Fruit fly (Drosophila melanogaster) whole organism, embryonic: ENCODE results near the gene Pex3.

ENCODE experiments used
- Awh ChIP-seq: fragments of 200-800 bp; sonication (Bioruptor generic); IDR thresholded peaks from 2 replicates; pipeline ENCODE4, ENCODE4 v1.3.6; 2022; ENCODE audit warnings: missing biosample characterization, missing genetic modification characterization
- CG10147 ChIP-seq: fragments of 200-800 bp; sonication (Bioruptor generic); optimal IDR thresholded peaks from 2 replicates; lab custom pipeline; 2019; ENCODE audit warnings: missing biosample characterization, mild to moderate bottlenecking, missing genetic modification characterization, moderate library complexity
- CG10654 ChIP-seq: fragments of 200-800 bp; sonication (Bioruptor generic); optimal IDR thresholded peaks from 2 replicates; lab custom pipeline; 2016; ENCODE audit warnings: missing biosample characterization, missing genetic modification characterization
- CG12071 ChIP-seq: fragments of 200-800 bp; sonication (Bioruptor generic); optimal IDR thresholded peaks from 3 replicates; lab custom pipeline; 2018; ENCODE audit warnings: missing biosample characterization, mild to moderate bottlenecking, missing genetic modification characterization
- CG15011 ChIP-seq: fragments of 200-800 bp; sonication (Bioruptor generic); optimal IDR thresholded peaks from 3 replicates; lab custom pipeline; 2018; ENCODE audit warnings: missing biosample characterization, mild to moderate bottlenecking, missing genetic modification characterization
- CG16779 ChIP-seq: fragments of 200-800 bp; sonication (Bioruptor generic); IDR thresholded peaks from 2 replicates; pipeline ENCODE4 v1.3.6; 2022; ENCODE audit warnings: missing biosample characterization, missing genetic modification characterization
- CG3163 ChIP-seq: fragments of 200-800 bp; sonication (Bioruptor generic); optimal IDR thresholded peaks from 3 replicates; lab custom pipeline; 2016; ENCODE audit warnings: missing biosample characterization, missing genetic modification characterization
- CG34376 ChIP-seq: fragments of 200-800 bp; sonication (Bioruptor generic); optimal IDR thresholded peaks from 2 replicates; lab custom pipeline; 2018; ENCODE audit warnings: missing biosample characterization, mild to moderate bottlenecking, missing genetic modification characterization
- CG3995 ChIP-seq: fragments of 200-800 bp; sonication (Bioruptor generic); optimal IDR thresholded peaks from 3 replicates; lab custom pipeline; 2016; ENCODE audit warnings: missing biosample characterization, missing genetic modification characterization
- CG4617 ChIP-seq: fragments of 200-800 bp; sonication (Bioruptor generic); optimal IDR thresholded peaks from 3 replicates; lab custom pipeline; 2016; ENCODE audit warnings: missing biosample characterization, missing genetic modification characterization, borderline replicate concordance
- CG6813 ChIP-seq: fragments of 200-800 bp; sonication (Bioruptor generic); optimal IDR thresholded peaks from 2 replicates; lab custom pipeline; 2017; ENCODE audit warnings: missing biosample characterization, missing genetic modification characterization, mild to moderate bottlenecking, moderate library complexity, missing genetic modification reagents
- CG8359 ChIP-seq: fragments of 200-800 bp; sonication (Bioruptor generic); optimal IDR thresholded peaks from 2 replicates; lab custom pipeline; 2017; ENCODE audit warnings: missing biosample characterization, mild to moderate bottlenecking, missing genetic modification characterization, borderline replicate concordance
- CG9797 ChIP-seq: fragments of 200-800 bp; sonication (Bioruptor generic); optimal IDR thresholded peaks from 3 replicates; lab custom pipeline; 2018; ENCODE audit warnings: missing biosample characterization, mild to moderate bottlenecking, missing genetic modification characterization
- CG9817 ChIP-seq: fragments of 200-800 bp; sonication (Bioruptor generic); optimal IDR thresholded peaks from 2 replicates; lab custom pipeline; 2018; ENCODE audit warnings: missing biosample characterization, mild to moderate bottlenecking, missing genetic modification characterization, moderate library complexity
- Dll ChIP-seq: fragments of 200-800 bp; sonication (Bioruptor generic); IDR thresholded peaks from 4 replicates; pipeline ENCODE4 v1.3.6; 2022; ENCODE audit warnings: missing biosample characterization, missing genetic modification characterization; ENCODE audit not compliant: partially characterized antibody
- Elba2 ChIP-seq: fragments of 200-800 bp; sonication (Bioruptor generic); optimal IDR thresholded peaks from 3 replicates; lab custom pipeline; 2016; ENCODE audit warnings: missing biosample characterization, missing genetic modification characterization
- H15 ChIP-seq: fragments of 200-800 bp; sonication (Bioruptor generic); IDR thresholded peaks from 3 replicates; pipeline ENCODE4 v1.3.6; 2022; ENCODE audit warnings: missing biosample characterization, missing genetic modification characterization
- HmgD ChIP-seq: fragments of 200-800 bp; sonication (Bioruptor generic); optimal IDR thresholded peaks from 3 replicates; lab custom pipeline; 2016; ENCODE audit warnings: missing biosample characterization, missing genetic modification characterization
- Hr78 ChIP-seq, 2 experiments: fragments of 200-800 bp in 1 of 2; fragments of >200 bp in 1 of 2; sonication (Bioruptor generic) in 1 of 2; optimal IDR thresholded peaks; 2 replicates each; lab custom pipeline; 2017 to 2019; ENCODE audit warnings: missing biosample characterization in 2 of 2, missing genetic modification characterization in 2 of 2, mild to moderate bottlenecking in 1 of 2, moderate library complexity in 1 of 2
- MESR4 ChIP-seq: fragments of 200-800 bp; sonication (Bioruptor generic); optimal IDR thresholded peaks from 2 replicates; lab custom pipeline; 2018; ENCODE audit warnings: missing biosample characterization, mild to moderate bottlenecking, missing genetic modification characterization, moderate library complexity
- Meics ChIP-seq: fragments of 200-800 bp; sonication (Bioruptor generic); optimal IDR thresholded peaks from 2 replicates; lab custom pipeline; 2017; ENCODE audit warnings: missing biosample characterization, mild to moderate bottlenecking, missing genetic modification characterization
- NFAT ChIP-seq: fragments of 200-800 bp; sonication (Bioruptor generic); IDR thresholded peaks from 2 replicates; pipeline ENCODE4 v1.3.6; 2022; ENCODE audit warnings: missing biosample characterization, missing genetic modification characterization
- Nf-YA ChIP-seq: fragments of 200-800 bp; sonication (Bioruptor generic); IDR thresholded peaks from 2 replicates; pipeline ENCODE4 v1.3.6; 2022; ENCODE audit warnings: missing biosample characterization, missing genetic modification characterization
- Opbp ChIP-seq: fragments of 200-800 bp; sonication (Bioruptor generic); IDR thresholded peaks from 3 replicates; pipeline ENCODE4 v1.3.6; 2022; ENCODE audit warnings: missing biosample characterization, missing genetic modification characterization; ENCODE audit not compliant: partially characterized antibody
- Ptx1 ChIP-seq: fragments of 200-800 bp; sonication (Bioruptor generic); IDR thresholded peaks from 2 replicates; pipeline ENCODE4 v1.3.6; 2022; ENCODE audit warnings: missing biosample characterization, missing genetic modification characterization
- Rfx ChIP-seq: fragments of 200-800 bp; sonication (Bioruptor generic); IDR thresholded peaks from 2 replicates; pipeline ENCODE4 v1.3.6; 2022; ENCODE audit warnings: missing biosample characterization, missing genetic modification characterization
- Sry-β ChIP-seq: fragments of 200-800 bp; sonication (Bioruptor generic); optimal IDR thresholded peaks from 2 replicates; lab custom pipeline; 2018; ENCODE audit warnings: missing biosample characterization, mild to moderate bottlenecking, missing genetic modification characterization, moderate library complexity
- TFAM ChIP-seq: fragments of 200-800 bp; sonication (Bioruptor generic); optimal IDR thresholded peaks from 2 replicates; lab custom pipeline; 2017; ENCODE audit warnings: missing biosample characterization, missing genetic modification characterization, inconsistent platforms
- Vsx1 ChIP-seq: fragments of 200-800 bp; sonication (Bioruptor generic); optimal IDR thresholded peaks from 2 replicates; lab custom pipeline; 2017; ENCODE audit warnings: missing biosample characterization, mild to moderate bottlenecking, missing genetic modification characterization, missing genetic modification reagents
- Xbp1 ChIP-seq: fragments of 200-800 bp; sonication (Bioruptor generic); optimal IDR thresholded peaks from 3 replicates; lab custom pipeline; 2016; ENCODE audit warnings: missing biosample characterization, mild to moderate bottlenecking, missing genetic modification characterization
- bsh ChIP-seq, 2 experiments: fragments of 200-800 bp; sonication (Bioruptor generic); optimal IDR thresholded peaks; 2 replicates each; lab custom pipeline; 2017 to 2018; ENCODE audit warnings: mild to moderate bottlenecking in 2 of 2, missing biosample characterization in 2 of 2, missing genetic modification characterization in 2 of 2, moderate library complexity in 1 of 2
- cas ChIP-seq: fragments of 200-800 bp; sonication (Bioruptor generic); IDR thresholded peaks from 2 replicates; pipeline ENCODE4 v1.3.6; 2022; ENCODE audit warnings: missing biosample characterization, missing genetic modification characterization
- fd96Cb ChIP-seq: fragments of 200-800 bp; sonication (Bioruptor generic); optimal IDR thresholded peaks from 2 replicates; lab custom pipeline; 2018; ENCODE audit warnings: missing biosample characterization, mild to moderate bottlenecking, missing genetic modification characterization, moderate library complexity
- grau ChIP-seq: fragments of 200-800 bp; optimal IDR thresholded peaks from 3 replicates; lab custom pipeline; 2019; ENCODE audit warnings: missing biosample characterization, mild to moderate bottlenecking, missing genetic modification characterization, moderate library complexity
- gro ChIP-seq: fragments of 200-800 bp; sonication (Bioruptor generic); optimal IDR thresholded peaks from 2 replicates; lab custom pipeline; 2016; ENCODE audit warnings: missing biosample characterization, missing genetic modification characterization
- hth ChIP-seq: fragments of >200 bp; optimal IDR thresholded peaks from 2 replicates; lab custom pipeline; 2017; ENCODE audit warnings: inconsistent platforms
- jigr1 ChIP-seq: fragments of 200-800 bp; sonication (Bioruptor generic); IDR thresholded peaks from 3 replicates; pipeline ENCODE4 v1.3.6; 2022; ENCODE audit warnings: missing biosample characterization, missing genetic modification characterization
- lbe ChIP-seq: fragments of 200-800 bp; sonication (Bioruptor generic); optimal IDR thresholded peaks from 2 replicates; lab custom pipeline; 2016; ENCODE audit warnings: missing biosample characterization, mild to moderate bottlenecking, missing genetic modification characterization
- odd ChIP-seq: fragments of 200-800 bp; sonication (Bioruptor generic); optimal IDR thresholded peaks from 2 replicates; lab custom pipeline; 2017; ENCODE audit warnings: missing biosample characterization, mild to moderate bottlenecking, missing genetic modification characterization
- peb ChIP-seq: fragments of 200-800 bp; sonication (Bioruptor generic); IDR thresholded peaks from 2 replicates; pipeline ENCODE4 v1.3.6; 2022; ENCODE audit warnings: missing biosample characterization, missing genetic modification characterization
- pita ChIP-seq: fragments of 200-800 bp; sonication (Bioruptor generic); optimal IDR thresholded peaks from 2 replicates; lab custom pipeline; 2017; ENCODE audit warnings: missing biosample characterization, mild to moderate bottlenecking, missing genetic modification characterization
- prd ChIP-seq, 3 experiments: fragments of >200 bp in 2 of 3; fragments of 200-800 bp in 1 of 3; sonication (Bioruptor generic) in 1 of 3; optimal IDR thresholded peaks in 2 of 3; IDR thresholded peaks in 1 of 3; 2 replicates in 2 of 3; 3 replicates in 1 of 3; pipeline versions ENCODE4 v1.3.6 to Lab custom; 2017 to 2022; ENCODE audit warnings: missing biosample characterization in 1 of 3, missing genetic modification characterization in 1 of 3
- sim ChIP-seq: fragments of 200-800 bp; sonication (Bioruptor generic); IDR thresholded peaks from 2 replicates; pipeline ENCODE4 v1.3.6; 2022; ENCODE audit warnings: missing biosample characterization, missing genetic modification characterization
- unc-4 ChIP-seq: fragments of 200-800 bp; sonication (Bioruptor generic); IDR thresholded peaks from 2 replicates; pipeline ENCODE4 v1.3.6; 2022; ENCODE audit warnings: missing biosample characterization, missing genetic modification characterization; ENCODE audit not compliant: partially characterized antibody
- vvl ChIP-seq: fragments of 200-800 bp; sonication (Bioruptor generic); IDR thresholded peaks from 2 replicates; pipeline ENCODE4 v1.3.6; 2022; ENCODE audit warnings: missing biosample characterization, missing genetic modification characterization
- yki ChIP-seq: fragments of >200 bp; optimal IDR thresholded peaks from 3 replicates; lab custom pipeline; 2018
- zf30C ChIP-seq: fragments of 200-800 bp; sonication (Bioruptor generic); optimal IDR thresholded peaks from 3 replicates; lab custom pipeline; 2018; ENCODE audit warnings: missing biosample characterization, mild to moderate bottlenecking, missing genetic modification characterization

Pex3 gene

DNA sequence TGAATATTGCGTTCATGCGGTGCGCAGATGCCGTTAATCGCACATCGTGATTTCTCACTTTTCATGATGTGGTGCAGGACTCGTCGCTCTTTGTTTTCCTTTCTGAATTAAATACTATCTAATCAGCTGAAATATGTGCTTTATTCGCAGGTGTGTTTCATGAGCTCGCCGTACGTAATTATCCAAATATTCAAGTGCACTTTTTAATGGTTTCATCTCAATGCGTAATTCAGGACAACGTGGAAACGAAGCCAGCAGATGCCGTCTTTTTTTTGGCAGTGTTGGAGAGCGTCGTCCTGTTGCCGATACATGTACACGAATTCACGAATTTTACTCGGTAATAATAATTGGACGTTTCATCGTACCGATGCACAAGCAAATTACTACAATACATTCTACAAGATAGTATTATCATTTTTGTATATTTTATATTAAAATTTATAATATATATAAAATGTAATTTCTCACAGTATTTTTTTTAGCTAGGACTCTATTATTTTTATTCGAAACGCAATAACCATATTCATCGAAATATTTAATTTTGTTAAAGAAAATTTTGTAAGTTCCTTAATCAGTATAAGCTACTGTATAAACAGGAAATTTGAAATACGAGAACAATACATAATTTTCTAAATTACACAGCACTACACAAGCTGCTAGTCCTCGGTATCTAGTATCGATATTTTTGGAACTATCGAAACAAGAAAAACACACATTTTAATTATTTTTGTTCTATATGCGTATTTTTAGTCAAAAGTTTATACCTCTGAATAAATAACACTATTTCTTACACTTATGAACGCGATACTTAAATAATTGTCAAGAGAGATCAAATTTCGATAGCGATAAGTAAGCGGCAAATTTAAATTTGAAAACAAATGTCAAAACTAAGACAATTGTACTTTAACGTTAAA, 7.2 kb upstream of the Pex3 start, which contains the start of gene CG12316 (continued):
- TF ChIP-seq peb (GFP tag; lab: Robert Waterston, UW) (peak; percentile 71), CG3995 (GFP tag; lab: Kevin White, UChicago) (peak; percentile 77), TFAM (peak; percentile 65), jigr1 (GFP tag; lab: Robert Waterston, UW) (0 out of 3 replicates have a peak, but pooled peaks have one; percentile 54), NFAT (GFP tag; lab: Robert Waterston, UW) (no peak; the same call in 1 of the 2 replicates), Meics (GFP tag; lab: Kevin White, UChicago) (peak; percentile 93), Hr78 (GFP tag; optimal IDR thresholded peaks at IDR 0.05; lab: Kevin White, UChicago) (peak in 1 of 2 experiments; percentile 82), pita (GFP tag; lab: Kevin White, UChicago) (no peak), Dll (GFP tag; lab: Robert Waterston, UW) (peak; percentile 92), Vsx1 (GFP tag; lab: Kevin White, UChicago) (peak; percentile 81), CG16779 (GFP tag; lab: Robert Waterston, UW) (peak; percentile 62; the same call in 1 of the 2 replicates), CG10654 (peak; percentile 89), HmgD (peak; percentile 76), Ptx1 (GFP tag; lab: Robert Waterston, UW) (peak; percentile 71), CG4617 (GFP tag; lab: Kevin White, UChicago) (peak; percentile 71), CG9817 (tag; lab: Kevin White, UChicago) (peak; percentile 87), bsh (GFP tag; optimal IDR thresholded peaks at IDR 0.05; lab: Kevin White, UChicago) (peak; percentile 93 to 96), cas (0 out of 2 replicates have a peak, but pooled peaks have one; percentile 19), Elba2 (peak; percentile 5), Opbp (peak; percentile 73; the same call in 2 of the 3 replicates), CG10147 (peak; percentile 89), Sry-β (peak; percentile 22), Nf-YA (GFP tag; lab: Robert Waterston, UW) (peak; percentile 72), CG3163 (GFP tag; lab: Kevin White, UChicago) (peak; percentile 76), Awh (GFP tag; lab: Robert Waterston, UW) (peak; percentile 85), fd96Cb (tag; lab: Kevin White, UChicago) (peak; percentile 87), hth (lab: Kevin White, UChicago) (no peak), sim (GFP tag; lab: Robert Waterston, UW) (peak; percentile 85), CG34376 (GFP tag; lab: Kevin White, UChicago) (peak; percentile 94), unc-4 (peak; percentile 84), CG9797 (GFP tag; lab: Kevin White, UChicago) (peak; percentile 50), odd (GFP tag; lab: Kevin White, UChicago) (peak; percentile 92), zf30C (peak; percentile 36), CG12071 (GFP tag; lab: Kevin White, UChicago) (peak; percentile 94), Rfx (GFP tag; lab: Robert Waterston, UW) (peak; percentile 87), grau (tag; lab: Kevin White, UChicago) (peak; percentile 91), CG15011 (GFP tag; lab: Kevin White, UChicago) (peak; percentile 87), CG8359 (peak; percentile 84), Xbp1 (GFP tag; lab: Kevin White, UChicago) (peak; percentile 88), MESR4 (GFP tag; lab: Kevin White, UChicago) (peak; percentile 70), prd (optimal IDR thresholded peaks at IDR 0.05; lab: Kevin White, UChicago) (no peak), prd (GFP tag; IDR thresholded peaks at IDR 0.05; lab: Robert Waterston, UW) (peak; percentile 89), lbe (GFP tag; lab: Kevin White, UChicago) (peak; percentile 91), H15 (GFP tag; lab: Robert Waterston, UW) (peak; percentile 77), gro (GFP tag; lab: Kevin White, UChicago) (peak; percentile 92), vvl (GFP tag; lab: Robert Waterston, UW) (peak; percentile 92), yki (lab: Kevin White, UChicago) (no peak), CG6813 (GFP tag; lab: Kevin White, UChicago) (peak; percentile 94)
